Worm (Caenorhabditis elegans) whole organism, young adult: ENCODE measurements around the gene Y11D7A.19.

Experiments used
- C06A6.2 ChIP-seq: fragments of 200-800 bp; sonication (Bioruptor generic); conservative IDR thresholded peaks from 2 replicates; pipeline ENCODE4 v1.3.6; 2022; ENCODE audit warnings: missing genetic modification characterization, missing compliant biosample characterization
- F22D6.2 ChIP-seq: sonication (generic microtip); optimal IDR thresholded peaks from 2 replicates; lab custom pipeline; 2016; ENCODE audit warnings: mild to moderate bottlenecking, missing genetic modification characterization, missing compliant biosample characterization
- F23B12.7 ChIP-seq: sonication (generic microtip); optimal IDR thresholded peaks from 2 replicates; lab custom pipeline; 2017; ENCODE audit warnings: missing genetic modification characterization, mild to moderate bottlenecking, missing compliant biosample characterization, antibody characterized with exemption, moderate library complexity; ENCODE audit not compliant: insufficient read depth
- F33H1.4 ChIP-seq: fragments of 200-800 bp; sonication (Bioruptor generic); IDR thresholded peaks from 2 replicates; pipeline ENCODE4 v1.3.6; 2022; ENCODE audit warnings: missing genetic modification reagents, missing genetic modification characterization, missing compliant biosample characterization
- F39B2.1 ChIP-seq: fragments of 200-800 bp; sonication (Bioruptor generic); IDR thresholded peaks from 2 replicates; pipeline ENCODE4 v1.3.6; 2022; ENCODE audit warnings: missing genetic modification reagents, missing genetic modification characterization, missing compliant biosample characterization
- F57A8.1 ChIP-seq: fragments of 200-800 bp; sonication (Bioruptor generic); optimal IDR thresholded peaks from 2 replicates; lab custom pipeline; 2018; ENCODE audit warnings: mild to moderate bottlenecking, missing genetic modification characterization, moderate library complexity, missing compliant biosample characterization
- K11D2.4 ChIP-seq: fragments of 200-800 bp; sonication (Bioruptor generic); IDR thresholded peaks from 2 replicates; pipeline ENCODE4 v1.3.6; 2022; ENCODE audit warnings: missing genetic modification reagents, missing genetic modification characterization, missing compliant biosample characterization
- Y95B8A.8 ChIP-seq: fragments of 200-800 bp; sonication (Bioruptor generic); IDR thresholded peaks from 2 replicates; pipeline ENCODE4 v1.3.6; 2022; ENCODE audit warnings: missing genetic modification reagents, missing genetic modification characterization, missing compliant biosample characterization
- aptf-3 ChIP-seq: fragments of 200-800 bp; sonication (Bioruptor generic); IDR thresholded peaks from 2 replicates; pipeline ENCODE4 v1.3.6; 2022; ENCODE audit warnings: missing genetic modification characterization, missing compliant biosample characterization
- ccch-3 ChIP-seq: fragments of 200-800 bp; sonication (Bioruptor generic); optimal IDR thresholded peaks from 2 replicates; lab custom pipeline; 2018; ENCODE audit warnings: mild to moderate bottlenecking, missing genetic modification characterization, missing compliant biosample characterization
- egl-44 ChIP-seq: fragments of 200-800 bp; sonication (Bioruptor generic); IDR thresholded peaks from 2 replicates; pipeline ENCODE4 v1.3.6; 2022; ENCODE audit warnings: missing genetic modification reagents, missing genetic modification characterization, missing compliant biosample characterization
- fkh-3 ChIP-seq: sonication (generic microtip); optimal IDR thresholded peaks from 2 replicates; lab custom pipeline; 2016; ENCODE audit warnings: mild to moderate bottlenecking, missing genetic modification characterization, missing compliant biosample characterization
- hrde-1 ChIP-seq: sonication (generic microtip); optimal IDR thresholded peaks from 2 replicates; lab custom pipeline; 2016; ENCODE audit warnings: missing genetic modification characterization, mild to moderate bottlenecking, missing compliant biosample characterization, moderate library complexity, missing genotype, missing genetic modification reagents, borderline replicate concordance
- hsf-1 ChIP-seq: fragments of 200-800 bp; sonication (Bioruptor generic); IDR thresholded peaks from 2 replicates; pipeline ENCODE4 v1.3.6; 2022; ENCODE audit warnings: missing genetic modification reagents, missing genetic modification characterization, missing compliant biosample characterization
- let-526 ChIP-seq: fragments of 200-800 bp; sonication (Bioruptor generic); IDR thresholded peaks from 2 replicates; pipeline ENCODE4 v1.3.6; 2022; ENCODE audit warnings: missing genetic modification reagents, missing genetic modification characterization, missing compliant biosample characterization
- let-607 ChIP-seq, 2 experiments: fragments of 200-800 bp in 1 of 2; sonication (Bioruptor generic) in 1 of 2; sonication (generic microtip) in 1 of 2; optimal IDR thresholded peaks; 2 replicates each; lab custom pipeline; 2016 to 2018; ENCODE audit warnings: mild to moderate bottlenecking in 2 of 2, missing compliant biosample characterization in 2 of 2, missing genetic modification characterization in 2 of 2, moderate library complexity in 2 of 2, missing genotype in 1 of 2
- lin-40 ChIP-seq: sonication (generic microtip); optimal IDR thresholded peaks from 2 replicates; lab custom pipeline; 2016; ENCODE audit warnings: missing genetic modification characterization, mild to moderate bottlenecking, missing compliant biosample characterization, missing genotype, missing genetic modification reagents
- lin-54 ChIP-seq: fragments of 200-800 bp; sonication (Bioruptor generic); optimal IDR thresholded peaks from 2 replicates; lab custom pipeline; 2018; ENCODE audit warnings: mild to moderate bottlenecking, missing genetic modification characterization, missing compliant biosample characterization
- madf-10 ChIP-seq: sonication (generic microtip); optimal IDR thresholded peaks from 2 replicates; lab custom pipeline; 2016; ENCODE audit warnings: mild to moderate bottlenecking, missing genetic modification characterization, missing compliant biosample characterization
- madf-8 ChIP-seq: fragments of 200-800 bp; sonication (Bioruptor generic); conservative IDR thresholded peaks from 2 replicates; pipeline ENCODE4 v1.3.6; 2022; ENCODE audit warnings: missing genetic modification reagents, missing genetic modification characterization, missing compliant biosample characterization
- mcd-1 ChIP-seq: fragments of 200-800 bp; sonication (Bioruptor generic); IDR thresholded peaks from 2 replicates; pipeline ENCODE4 v1.3.6; 2022; ENCODE audit warnings: missing genetic modification reagents, missing genetic modification characterization, missing compliant biosample characterization
- mes-4 ChIP-seq: sonication (generic microtip); optimal IDR thresholded peaks from 2 replicates; lab custom pipeline; 2016; ENCODE audit warnings: missing genotype, missing genetic modification characterization, missing compliant biosample characterization
- nfya-1 ChIP-seq: sonication (generic microtip); optimal IDR thresholded peaks from 2 replicates; lab custom pipeline; 2017; ENCODE audit warnings: antibody characterized with exemption, missing compliant biosample characterization, missing genetic modification characterization, borderline replicate concordance; ENCODE audit not compliant: insufficient read depth
- nhr-120 ChIP-seq: fragments of 200-800 bp; sonication (Bioruptor generic); IDR thresholded peaks from 2 replicates; pipeline ENCODE4 v1.3.6; 2022; ENCODE audit warnings: missing genetic modification characterization, missing compliant biosample characterization
- nhr-179 ChIP-seq: sonication (generic microtip); optimal IDR thresholded peaks from 2 replicates; lab custom pipeline; 2016; ENCODE audit warnings: mild to moderate bottlenecking, missing genetic modification characterization, missing compliant biosample characterization
- nhr-80 ChIP-seq: sonication (generic microtip); optimal IDR thresholded peaks from 2 replicates; lab custom pipeline; 2016; ENCODE audit warnings: missing genetic modification characterization, missing compliant biosample characterization
- nhr-90 ChIP-seq: sonication (generic microtip); optimal IDR thresholded peaks from 2 replicates; lab custom pipeline; 2016; ENCODE audit warnings: missing genotype, mild to moderate bottlenecking, missing genetic modification characterization, missing compliant biosample characterization
- snpc-3.4 ChIP-seq: sonication (generic microtip); optimal IDR thresholded peaks from 2 replicates; lab custom pipeline; 2017; ENCODE audit warnings: missing genetic modification characterization, mild to moderate bottlenecking, missing compliant biosample characterization, antibody characterized with exemption, moderate library complexity, missing genotype, missing genetic modification reagents
- unc-130 ChIP-seq: sonication (generic microtip); optimal IDR thresholded peaks from 2 replicates; lab custom pipeline; 2016; ENCODE audit warnings: missing genetic modification reagents, missing genetic modification characterization, missing compliant biosample characterization
- zim-3 ChIP-seq: sonication (generic microtip); optimal IDR thresholded peaks from 2 replicates; lab custom pipeline; 2017; ENCODE audit warnings: mild to moderate bottlenecking, missing genetic modification characterization, moderate library complexity, missing compliant biosample characterization
- ztf-18 ChIP-seq: sonication (generic microtip); optimal IDR thresholded peaks from 2 replicates; lab custom pipeline; 2016; ENCODE audit warnings: missing genotype, mild to moderate bottlenecking, missing genetic modification characterization, missing compliant biosample characterization
- ztf-25 ChIP-seq: fragments of 200-800 bp; sonication (Bioruptor generic); IDR thresholded peaks from 2 replicates; pipeline ENCODE4 v1.3.6; 2022; ENCODE audit warnings: missing genetic modification reagents, missing genetic modification characterization, missing compliant biosample characterization

Gene Y11D7A.19

DNA sequence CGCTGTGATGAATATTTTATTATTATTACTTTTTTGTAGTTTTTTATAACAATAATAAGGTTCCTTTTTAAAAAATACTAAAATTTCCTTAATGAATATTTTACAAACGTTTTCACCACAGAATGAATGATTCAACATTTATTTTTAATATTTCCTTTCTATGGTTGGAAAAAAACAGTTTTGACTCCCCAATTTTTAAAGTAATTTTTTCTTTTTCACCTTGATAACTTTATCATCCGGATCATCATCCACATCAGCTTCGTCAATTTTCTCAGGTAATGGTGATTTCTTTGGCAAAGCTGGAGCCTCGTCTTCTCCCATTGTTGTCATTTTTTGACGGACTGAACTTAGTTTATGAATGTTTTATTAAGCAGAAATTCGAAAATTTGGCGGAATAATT lies 22.7 kb downstream of the Y11D7A.19 start, which contains the start of gene rab-28:
Gene rab-28 (minus strand): TSS at position 343 of the 400 bp plus-strand sequence.
- TF ChIP-seq madf-8 (GFP tag; lab: Robert Waterston, UW) (no peak), fkh-3 (no peak), snpc-3.4 (tag; lab: Kevin White, UChicago) (no peak), ztf-25 (GFP tag; lab: Robert Waterston, UW) (no peak), hsf-1 (GFP tag; lab: Robert Waterston, UW) (no peak), lin-54 (GFP tag; lab: Kevin White, UChicago) (no peak), nfya-1 (tag; lab: Kevin White, UChicago) (no peak), lin-40 (tag; lab: Kevin White, UChicago) (no peak), mcd-1 (GFP tag; lab: Robert Waterston, UW) (no peak), F33H1.4 (GFP tag; lab: Robert Waterston, UW) (no peak), aptf-3 (GFP tag; lab: Robert Waterston, UW) (no peak), F39B2.1 (GFP tag; lab: Robert Waterston, UW) (no peak)

ce11 chrIV:9239151-9239550 lies 27.2 kb downstream of the Y11D7A.19 start:
- TF ChIP-seq nhr-80 (tag; lab: Kevin White, UChicago) (no peak), mcd-1 (GFP tag; lab: Robert Waterston, UW) (no peak)

- no peak for TF ChIP-seq aptf-3 (GFP tag; lab: Robert Waterston, UW)
- TF ChIP-seq unc-130 (GFP tag; lab: Kevin White, UChicago): no peak
- no peak for TF ChIP-seq nhr-120
- TF ChIP-seq ztf-25 (GFP tag; lab: Robert Waterston, UW): no peak
- TF ChIP-seq nfya-1 (tag; lab: Kevin White, UChicago): no peak
- TF ChIP-seq C06A6.2 (GFP tag; lab: Robert Waterston, UW): no peak
Observed at ce11 chrIV:9232421-9233141, 33.8 kb downstream of the Y11D7A.19 start, which contains the start of gene Y11D7A.3. Gene Y11D7A.3 (plus strand): TSS chrIV:9233091.

- TF ChIP-seq K11D2.4 (GFP tag; lab: Robert Waterston, UW): no peak
- no peak for TF ChIP-seq let-607 (tag; optimal IDR thresholded peaks at IDR 0.05; lab: Kevin White, UChicago)
- TF ChIP-seq nhr-179 (tag; lab: Kevin White, UChicago): no peak
- no peak for TF ChIP-seq egl-44 (GFP tag; lab: Robert Waterston, UW)
- no peak for TF ChIP-seq ztf-18 (tag; lab: Kevin White, UChicago)
- no peak for TF ChIP-seq F22D6.2 (tag; lab: Kevin White, UChicago)
- TF ChIP-seq nhr-90: no peak
- no peak for TF ChIP-seq mes-4 (tag; lab: Kevin White, UChicago)
- no peak for TF ChIP-seq F23B12.7 (tag; lab: Kevin White, UChicago)
- no peak for TF ChIP-seq let-526 (GFP tag; lab: Robert Waterston, UW)
- no peak for TF ChIP-seq nhr-80 (tag; lab: Kevin White, UChicago)
Observed at ce11 chrIV:9227650-9228049, 38.7 kb downstream of the Y11D7A.19 start.

DNA sequence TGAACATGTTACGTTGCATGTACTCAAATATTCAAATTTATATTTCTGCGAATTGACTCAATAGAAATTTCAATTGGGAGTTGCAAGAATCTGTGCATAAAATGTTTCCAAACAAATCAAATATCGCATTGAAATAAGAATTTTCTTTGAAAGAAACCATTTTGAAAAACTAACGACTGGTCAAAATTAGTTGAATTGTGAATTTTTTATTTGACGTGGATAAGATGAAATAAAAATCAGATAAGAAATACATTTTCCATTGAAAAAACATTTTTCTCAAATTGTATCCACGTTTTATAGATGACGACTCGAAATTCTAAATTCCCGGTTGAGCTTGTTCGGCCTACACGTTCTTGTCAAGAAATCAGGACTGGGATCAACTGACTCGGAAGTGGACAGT lies 41.5 kb downstream of the Y11D7A.19 start, which contains the start of gene C46C2.3:
Gene C46C2.3 (plus strand): TSS at position 301 of the 400 bp plus-strand sequence.
- TF ChIP-seq madf-10 (tag; lab: Kevin White, UChicago): no peak
- no peak for TF ChIP-seq F57A8.1 (GFP tag; lab: Kevin White, UChicago)
- no peak for TF ChIP-seq let-526 (GFP tag; lab: Robert Waterston, UW)
- TF ChIP-seq lin-40 (tag; lab: Kevin White, UChicago): no peak
- TF ChIP-seq hrde-1 (tag; lab: Kevin White, UChicago): no peak
- TF ChIP-seq zim-3: no peak
- no peak for TF ChIP-seq Y95B8A.8 (GFP tag; lab: Robert Waterston, UW)
- no peak for TF ChIP-seq lin-54 (GFP tag; lab: Kevin White, UChicago)
- no peak for TF ChIP-seq ccch-3 (GFP tag; lab: Kevin White, UChicago)
- no peak for TF ChIP-seq nfya-1 (tag; lab: Kevin White, UChicago)
- TF ChIP-seq, all 124 proteins: peak for 0
